Worm (Caenorhabditis elegans) whole organism, young adult: Measurements from ENCODE around the gene T06D8.9.

ENCODE experiments used
- C17E4.6 ChIP-seq: fragments of 200-800 bp; sonication (Bioruptor generic); IDR thresholded peaks from 2 replicates; pipeline ENCODE4 v1.3.6; 2022; ENCODE audit warnings: missing genetic modification reagents, missing genetic modification characterization, missing compliant biosample characterization
- F10E7.11 ChIP-seq: sonication (generic microtip); optimal IDR thresholded peaks from 2 replicates; lab custom pipeline; 2017; ENCODE audit warnings: mild to moderate bottlenecking, missing genetic modification characterization, moderate library complexity, missing compliant biosample characterization
- F52B5.7 ChIP-seq: sonication (generic microtip); optimal IDR thresholded peaks from 2 replicates; lab custom pipeline; 2016; ENCODE audit warnings: mild to moderate bottlenecking, missing genetic modification characterization, missing compliant biosample characterization
- F57A8.1 ChIP-seq: fragments of 200-800 bp; sonication (Bioruptor generic); optimal IDR thresholded peaks from 2 replicates; lab custom pipeline; 2018; ENCODE audit warnings: mild to moderate bottlenecking, missing genetic modification characterization, moderate library complexity, missing compliant biosample characterization
- K11D2.4 ChIP-seq: fragments of 200-800 bp; sonication (Bioruptor generic); IDR thresholded peaks from 2 replicates; pipeline ENCODE4 v1.3.6; 2022; ENCODE audit warnings: missing genetic modification reagents, missing genetic modification characterization, missing compliant biosample characterization
- K12H6.12 ChIP-seq: fragments of 200-800 bp; sonication (Bioruptor generic); optimal IDR thresholded peaks from 2 replicates; lab custom pipeline; 2018; ENCODE audit warnings: mild to moderate bottlenecking, missing genetic modification characterization, missing compliant biosample characterization
- Y53G8AR.9 ChIP-seq: fragments of 200-800 bp; sonication (Bioruptor generic); conservative IDR thresholded peaks from 2 replicates; pipeline ENCODE4 v1.3.6; 2022; ENCODE audit warnings: missing genetic modification reagents, missing genetic modification characterization, missing compliant biosample characterization
- ZK185.1 ChIP-seq: sonication (generic microtip); optimal IDR thresholded peaks from 2 replicates; lab custom pipeline; 2016; ENCODE audit warnings: mild to moderate bottlenecking, missing genetic modification characterization, missing compliant biosample characterization; ENCODE audit not compliant: poor library complexity, severe bottlenecking
- ama-1 ChIP-seq, 3 experiments: fragments of 150-350 bp in 1 of 3; sonication (generic microtip) in 2 of 3; optimal IDR thresholded peaks; 2 replicates each; lab custom pipeline; 2014 to 2018; ENCODE audit warnings: missing biosample characterization in 2 of 3, missing genetic modification characterization in 2 of 3, missing genetic modification reagents in 2 of 3
- attf-3 ChIP-seq: fragments of 200-800 bp; sonication (Bioruptor generic); conservative IDR thresholded peaks from 2 replicates; pipeline ENCODE4 v1.3.6; 2022; ENCODE audit warnings: missing genetic modification reagents, missing genetic modification characterization, missing compliant biosample characterization
- attf-5 ChIP-seq: fragments of 200-800 bp; sonication (Bioruptor generic); optimal IDR thresholded peaks from 2 replicates; lab custom pipeline; 2018; ENCODE audit warnings: mild to moderate bottlenecking, missing genetic modification characterization, missing compliant biosample characterization
- cebp-1 ChIP-seq, 2 experiments: fragments of 200-800 bp in 1 of 2; sonication (Bioruptor generic) in 1 of 2; sonication (generic microtip) in 1 of 2; IDR thresholded peaks in 1 of 2; optimal IDR thresholded peaks in 1 of 2; 2 replicates each; pipeline versions ENCODE4 v1.3.6 to Lab custom; 2017 to 2022; ENCODE audit warnings: missing compliant biosample characterization in 2 of 2, missing genetic modification characterization in 2 of 2, mild to moderate bottlenecking in 1 of 2, missing genetic modification reagents in 1 of 2, moderate library complexity in 1 of 2
- ceh-100 ChIP-seq: fragments of 200-800 bp; sonication (Bioruptor generic); IDR thresholded peaks from 2 replicates; pipeline ENCODE4 v1.3.6; 2022; ENCODE audit warnings: missing genetic modification reagents, missing genetic modification characterization, missing compliant biosample characterization
- ceh-27 ChIP-seq: fragments of 200-800 bp; sonication (Bioruptor generic); optimal IDR thresholded peaks from 2 replicates; lab custom pipeline; 2018; ENCODE audit warnings: mild to moderate bottlenecking, missing genetic modification characterization, moderate library complexity, missing compliant biosample characterization
- die-1 ChIP-seq: sonication (generic microtip); optimal IDR thresholded peaks from 2 replicates; lab custom pipeline; 2016; ENCODE audit warnings: missing genotype, mild to moderate bottlenecking, missing genetic modification characterization, missing compliant biosample characterization
- dpff-1 ChIP-seq: sonication (generic microtip); optimal IDR thresholded peaks from 2 replicates; lab custom pipeline; 2017; ENCODE audit warnings: mild to moderate bottlenecking, missing genetic modification characterization, missing compliant biosample characterization
- efl-1 ChIP-seq: fragments of 150-350 bp; optimal IDR thresholded peaks from 2 replicates; lab custom pipeline; 2014; ENCODE audit warnings: missing biosample characterization, missing genetic modification reagents, missing genetic modification characterization
- egrh-3 ChIP-seq: fragments of 200-800 bp; sonication (Bioruptor generic); IDR thresholded peaks from 2 replicates; pipeline ENCODE4 v1.3.6; 2022; ENCODE audit warnings: missing genetic modification reagents, missing genetic modification characterization, missing compliant biosample characterization
- fkh-3 ChIP-seq: sonication (generic microtip); optimal IDR thresholded peaks from 2 replicates; lab custom pipeline; 2016; ENCODE audit warnings: mild to moderate bottlenecking, missing genetic modification characterization, missing compliant biosample characterization
- hmg-1.2 ChIP-seq: fragments of 200-800 bp; sonication (Bioruptor generic); IDR thresholded peaks from 2 replicates; pipeline ENCODE4 v1.3.6; 2022; ENCODE audit warnings: missing genetic modification reagents, missing genetic modification characterization, missing compliant biosample characterization
- hsf-1 ChIP-seq: fragments of 200-800 bp; sonication (Bioruptor generic); IDR thresholded peaks from 2 replicates; pipeline ENCODE4 v1.3.6; 2022; ENCODE audit warnings: missing genetic modification reagents, missing genetic modification characterization, missing compliant biosample characterization
- lag-1 ChIP-seq: fragments of 200-800 bp; sonication (Bioruptor generic); IDR thresholded peaks from 2 replicates; pipeline ENCODE4 v1.3.6; 2022; ENCODE audit warnings: missing genetic modification reagents, missing genetic modification characterization, missing compliant biosample characterization
- let-526 ChIP-seq: fragments of 200-800 bp; sonication (Bioruptor generic); IDR thresholded peaks from 2 replicates; pipeline ENCODE4 v1.3.6; 2022; ENCODE audit warnings: missing genetic modification reagents, missing genetic modification characterization, missing compliant biosample characterization
- lin-35 ChIP-seq, 3 experiments: fragments of 150-350 bp in 2 of 3; sonication (generic microtip) in 1 of 3; optimal IDR thresholded peaks; 2 replicates each; lab custom pipeline; 2014 to 2018; ENCODE audit warnings: missing biosample characterization in 3 of 3, missing genetic modification characterization in 3 of 3, missing genetic modification reagents in 3 of 3
- lsl-1 ChIP-seq: fragments of 200-800 bp; sonication (Bioruptor generic); optimal IDR thresholded peaks from 2 replicates; lab custom pipeline; 2018; ENCODE audit warnings: mild to moderate bottlenecking, missing genetic modification characterization, moderate library complexity, missing compliant biosample characterization
- mcd-1 ChIP-seq: fragments of 200-800 bp; sonication (Bioruptor generic); IDR thresholded peaks from 2 replicates; pipeline ENCODE4 v1.3.6; 2022; ENCODE audit warnings: missing genetic modification reagents, missing genetic modification characterization, missing compliant biosample characterization
- mes-4 ChIP-seq: sonication (generic microtip); optimal IDR thresholded peaks from 2 replicates; lab custom pipeline; 2016; ENCODE audit warnings: missing genotype, missing genetic modification characterization, missing compliant biosample characterization
- mxl-1 ChIP-seq: sonication (generic microtip); optimal IDR thresholded peaks from 2 replicates; lab custom pipeline; 2016; ENCODE audit warnings: missing genetic modification characterization, missing compliant biosample characterization
- nhr-80 ChIP-seq: sonication (generic microtip); optimal IDR thresholded peaks from 2 replicates; lab custom pipeline; 2016; ENCODE audit warnings: missing genetic modification characterization, missing compliant biosample characterization
- pbrm-1 ChIP-seq: fragments of 200-800 bp; sonication (Bioruptor generic); IDR thresholded peaks from 2 replicates; pipeline ENCODE4 v1.3.6; 2022; ENCODE audit warnings: missing genetic modification reagents, missing genetic modification characterization, missing compliant biosample characterization
- snpc-4 ChIP-seq, 5 experiments: fragments of 150-350 bp in 1 of 5; sonication (generic microtip) in 4 of 5; optimal IDR thresholded peaks; 2 replicates each; lab custom pipeline; 2014 to 2018; ENCODE audit warnings: missing genetic modification characterization in 5 of 5, missing biosample characterization in 3 of 5, antibody characterized with exemption in 2 of 5, mild to moderate bottlenecking in 2 of 5, missing compliant biosample characterization in 2 of 5, missing genotype in 2 of 5, moderate library complexity in 2 of 5, missing genetic modification reagents in 1 of 5
- tlf-1 ChIP-seq: fragments of 200-800 bp; sonication (Bioruptor generic); optimal IDR thresholded peaks from 2 replicates; lab custom pipeline; 2018; ENCODE audit warnings: mild to moderate bottlenecking, missing genetic modification characterization, missing compliant biosample characterization
- xnd-1 ChIP-seq: sonication (generic microtip); optimal IDR thresholded peaks from 2 replicates; lab custom pipeline; 2016; ENCODE audit warnings: missing genotype, missing genetic modification reagents, missing genetic modification characterization, missing compliant biosample characterization
- zfh-2 ChIP-seq: fragments of 200-800 bp; sonication (Bioruptor generic); conservative IDR thresholded peaks from 2 replicates; pipeline ENCODE4 v1.3.6; 2022; ENCODE audit warnings: missing genetic modification reagents, missing genetic modification characterization, missing compliant biosample characterization
- ztf-18 ChIP-seq: sonication (generic microtip); optimal IDR thresholded peaks from 2 replicates; lab custom pipeline; 2016; ENCODE audit warnings: missing genotype, mild to moderate bottlenecking, missing genetic modification characterization, missing compliant biosample characterization
- ztf-6 ChIP-seq: fragments of 200-800 bp; sonication (Bioruptor generic); IDR thresholded peaks from 2 replicates; pipeline ENCODE4 v1.3.6; 2022; ENCODE audit warnings: missing genetic modification reagents, missing genetic modification characterization, missing compliant biosample characterization

T06D8.9 gene

DNA sequence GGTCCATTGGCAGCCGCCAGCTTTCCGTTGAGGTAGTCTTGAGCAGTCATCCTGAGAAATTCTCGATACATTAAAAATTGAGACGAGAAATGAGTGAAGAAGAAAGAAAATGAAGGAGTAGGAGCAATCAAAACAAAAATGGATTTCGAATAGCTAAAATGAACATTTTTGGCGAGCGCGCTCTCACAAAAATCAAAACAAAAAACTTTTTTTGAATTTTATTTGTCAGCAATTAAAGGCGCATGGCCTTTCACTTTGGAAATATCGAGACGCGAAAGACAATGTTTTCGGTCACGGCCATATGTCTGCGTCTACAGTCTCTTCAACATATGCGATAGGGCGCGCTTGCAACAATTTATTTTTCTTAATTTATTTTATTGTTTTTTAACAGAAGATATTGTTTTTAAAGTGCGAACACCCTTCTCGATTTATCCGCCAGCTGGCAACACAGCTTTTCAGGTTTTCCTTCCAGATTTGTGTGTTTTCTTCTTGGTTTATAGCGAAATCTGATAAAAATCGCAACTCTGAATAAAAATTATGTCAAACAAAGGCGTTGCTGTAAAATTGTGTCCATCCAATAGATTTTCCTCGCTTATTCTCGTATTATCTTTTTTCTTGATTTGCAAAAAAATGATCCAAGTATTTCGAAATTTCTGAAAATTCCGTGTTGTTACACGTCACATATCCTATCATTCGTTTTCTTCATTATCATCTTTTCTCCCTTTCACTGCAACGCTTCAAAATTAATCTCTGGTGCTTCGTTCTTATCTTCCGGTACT lies at the start of gene T06D8.9, which contains the start of gene rpn-9 (continued):
- no peak for TF ChIP-seq mxl-1
- TF ChIP-seq attf-5 (GFP tag; lab: Kevin White, UChicago) = peak; percentile 96
- peak; percentile 94 for TF ChIP-seq mcd-1 (GFP tag; lab: Robert Waterston, UW)
- TF ChIP-seq F52B5.7 (tag; lab: Kevin White, UChicago) = no peak
- 0 out of 2 replicates have a peak, but pooled peaks have one; percentile 10 for TF ChIP-seq C17E4.6 (GFP tag; lab: Robert Waterston, UW)
- peak; percentile 54 for TF ChIP-seq ceh-27 (GFP tag; lab: Kevin White, UChicago)
- TF ChIP-seq hsf-1 (GFP tag; lab: Robert Waterston, UW) = peak; percentile 78
- TF ChIP-seq lsl-1 (GFP tag; lab: Kevin White, UChicago) = peak; percentile 90
- peak; percentile 65 for TF ChIP-seq xnd-1 (tag; lab: Kevin White, UChicago)
- TF ChIP-seq F57A8.1 = no peak
- peak; percentile 77 for TF ChIP-seq ztf-18
- peak; percentile 81 for TF ChIP-seq pbrm-1 (GFP tag; lab: Robert Waterston, UW)
- TF ChIP-seq ZK185.1 (tag; lab: Kevin White, UChicago) = peak; percentile 21
- TF ChIP-seq K11D2.4 = no peak
- TF ChIP-seq efl-1 = peak; percentile 79
- TF ChIP-seq lin-35 (GFP tag; optimal IDR thresholded peaks at IDR 0.05; lab: Kevin White, UChicago) = peak in 2 of 3 experiments; percentile 15 to 71
- peak; percentile 62; the same call in 1 of the 2 replicates for TF ChIP-seq ceh-100 (GFP tag; lab: Robert Waterston, UW)
- peak; percentile 95 for TF ChIP-seq hmg-1.2 (GFP tag; lab: Robert Waterston, UW)
- 0 out of 2 replicates have a peak, but pooled peaks have one; percentile 20 for TF ChIP-seq let-526 (GFP tag; lab: Robert Waterston, UW)
- TF ChIP-seq tlf-1 (GFP tag; lab: Kevin White, UChicago) = peak; percentile 57

DNA sequence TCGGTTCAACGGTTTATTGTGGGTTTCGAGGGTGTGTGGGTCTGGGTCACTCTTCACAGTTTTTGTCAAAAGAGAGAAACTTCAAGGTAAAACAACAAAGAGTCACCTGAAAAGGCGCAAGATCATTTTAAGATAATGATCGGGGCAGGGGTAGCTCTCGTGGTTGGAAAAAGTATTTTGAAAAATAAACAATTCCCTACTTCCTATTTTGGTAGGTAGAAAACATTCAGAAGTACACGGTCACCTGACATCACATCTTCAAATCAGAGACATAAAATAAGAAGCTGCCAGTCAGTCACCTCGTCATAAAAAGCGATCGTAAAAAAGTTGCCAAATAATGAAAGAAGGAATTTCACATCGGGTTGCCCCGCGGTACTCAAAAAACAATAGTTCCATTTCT lies 46.9 kb upstream of the T06D8.9 start:
- no peak for TF ChIP-seq ama-1 (optimal IDR thresholded peaks at IDR 0.05; lab: Kevin White, UChicago)
- no peak for TF ChIP-seq ama-1 (GFP tag; optimal IDR thresholded peaks at IDR 0.05; lab: Kevin White, UChicago)
- TF ChIP-seq mes-4 = no peak
- TF ChIP-seq fkh-3 (tag; lab: Kevin White, UChicago) = no peak
- no peak for TF ChIP-seq die-1 (tag; lab: Kevin White, UChicago)

DNA sequence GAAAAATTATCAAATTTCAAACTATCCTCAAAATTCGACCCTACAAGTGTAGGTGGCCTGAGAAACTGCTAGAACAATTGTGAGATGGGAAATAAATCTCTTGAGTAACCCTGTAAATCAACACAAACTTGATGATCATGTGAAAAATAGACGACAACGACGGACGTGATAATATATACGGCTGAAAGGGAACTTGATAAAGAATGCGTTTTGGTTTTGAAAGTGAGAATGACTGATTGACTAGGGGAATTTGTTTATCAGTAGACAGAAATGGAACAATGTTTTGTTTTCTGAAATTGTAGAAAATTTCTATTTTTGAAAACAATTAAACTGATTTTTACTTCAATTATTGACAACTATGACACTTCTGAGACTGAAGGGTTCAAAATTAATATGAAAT lies 45.9 kb upstream of the T06D8.9 start:
- TF ChIP-seq die-1 (tag; lab: Kevin White, UChicago) (no peak), lag-1 (GFP tag; lab: Robert Waterston, UW) (no peak), F10E7.11 (tag; lab: Kevin White, UChicago) (no peak), snpc-4 (GFP tag; optimal IDR thresholded peaks at IDR 0.05; lab: Kevin White, UChicago) (no peak), snpc-4 (tag; optimal IDR thresholded peaks at IDR 0.05; lab: Kevin White, UChicago) (no peak), dpff-1 (tag; lab: Kevin White, UChicago) (no peak), K12H6.12 (tag; lab: Kevin White, UChicago) (no peak), nhr-80 (no peak), ceh-27 (GFP tag; lab: Kevin White, UChicago) (no peak), attf-5 (GFP tag; lab: Kevin White, UChicago) (no peak)

DNA sequence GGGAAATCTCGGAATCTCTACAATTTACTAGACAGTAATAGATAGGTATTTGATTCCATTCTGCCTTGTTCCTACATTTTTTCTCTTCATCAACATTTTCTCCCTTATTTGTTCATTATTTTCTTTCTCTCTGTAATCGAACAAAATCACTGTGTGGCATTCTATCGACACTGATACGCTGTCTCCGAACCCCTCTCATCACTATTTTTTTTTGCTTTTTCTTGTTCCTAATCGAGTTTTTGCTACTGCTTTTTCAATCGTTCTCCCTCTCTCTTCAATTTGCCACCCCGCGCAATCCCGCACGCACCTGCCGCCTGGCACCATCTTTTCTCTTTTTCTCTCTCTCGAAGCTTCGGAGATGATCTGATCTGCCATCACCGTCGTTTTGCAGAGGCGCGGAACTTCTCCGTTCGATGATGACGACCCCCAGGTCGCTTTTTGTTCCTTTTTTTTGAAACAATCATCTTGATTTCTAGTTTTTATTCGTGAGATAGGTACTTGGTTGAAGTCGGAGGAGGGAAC lies 39.1 kb upstream of the T06D8.9 start:
- no peak for TF ChIP-seq attf-5 (GFP tag; lab: Kevin White, UChicago)
- no peak for TF ChIP-seq attf-3 (GFP tag; lab: Robert Waterston, UW)
- no peak for TF ChIP-seq ztf-6 (GFP tag; lab: Robert Waterston, UW)
- no peak for TF ChIP-seq ceh-100 (GFP tag; lab: Robert Waterston, UW)
- no peak for TF ChIP-seq Y53G8AR.9 (GFP tag; lab: Robert Waterston, UW)
- TF ChIP-seq zfh-2 (GFP tag; lab: Robert Waterston, UW) = peak; percentile 54
- TF ChIP-seq egrh-3 (GFP tag; lab: Robert Waterston, UW) = peak; percentile 10; the same call in 1 of the 2 replicates
- no peak for TF ChIP-seq cebp-1 (GFP tag; IDR thresholded peaks at IDR 0.05; lab: Robert Waterston, UW)
- no peak for TF ChIP-seq cebp-1 (tag; optimal IDR thresholded peaks at IDR 0.05; lab: Kevin White, UChicago)
